Worm (Caenorhabditis elegans) whole organism, L4/young adult: Measurements from ENCODE around the gene sdf-9.

Source experiments
- W03F9.2 ChIP-seq: fragments of 150-350 bp; optimal IDR thresholded peaks from 2 replicates; lab custom pipeline; 2014; ENCODE audit warnings: missing biosample characterization, missing genetic modification characterization
- dao-5 ChIP-seq: sonication (generic microtip); optimal IDR thresholded peaks from 2 replicates; lab custom pipeline; 2016; ENCODE audit warnings: missing genotype, missing genetic modification characterization, moderate library complexity, missing compliant biosample characterization
- him-1 ChIP-seq: sonication (generic microtip); optimal IDR thresholded peaks from 2 replicates; lab custom pipeline; 2016; ENCODE audit warnings: missing genotype, missing genetic modification reagents, missing genetic modification characterization, missing compliant biosample characterization

ce11 chrV:20824962-20825609 lies 27.1 kb downstream of the sdf-9 start, which contains the start of the genes gcy-22 and grl-14:
- TF ChIP-seq him-1 (tag; lab: Kevin White, UChicago), result no peak
- no peak for TF ChIP-seq dao-5
- no peak for TF ChIP-seq W03F9.2
